Fruit fly (Drosophila melanogaster): Measurements from ENCODE around the gene B9d2.

The B9d2 gene

dm6 chr2L:6078757-6079351 is 51.6 kb downstream of the B9d2 start:
- TF ChIP-seq CG10979 (tag; optimal IDR thresholded peaks at IDR 0.05) (peak; percentile 31), CG2875 (GFP tag; optimal IDR thresholded peaks at IDR 0.05) (peak; percentile 11), CG42726 (GFP tag; IDR thresholded peaks at IDR 0.05; ENCODE audit: partially characterized antibody) (peak; percentile 100), zen (tag; optimal IDR thresholded peaks at IDR 0.05) (peak; percentile 82), wek (GFP tag; optimal IDR thresholded peaks at IDR 0.05) (no peak), amos (GFP tag; IDR thresholded peaks at IDR 0.05; ENCODE audit: partially characterized antibody) (0 out of 2 replicates have a peak, but pooled peaks have one; percentile 20), CG14710 (tag; optimal IDR thresholded peaks at IDR 0.05) (peak; percentile 27), vnd (GFP tag; IDR thresholded peaks at IDR 0.05; ENCODE audit: partially characterized antibody) (no peak), Nf-YB (GFP tag; optimal IDR thresholded peaks at IDR 0.05) (peak; percentile 31), bab2 (GFP tag; optimal IDR thresholded peaks at IDR 0.05) (no peak), Dek (tag; optimal IDR thresholded peaks at IDR 0.05) (no peak), jing (GFP tag; optimal IDR thresholded peaks at IDR 0.05) (no peak), CG8924 (tag; optimal IDR thresholded peaks at IDR 0.05) (peak; percentile 32), CG31441 (GFP tag; IDR thresholded peaks at IDR 0.05) (no peak), TFAM (GFP tag; optimal IDR thresholded peaks at IDR 0.05) (no peak), gcm (GFP tag; optimal IDR thresholded peaks at IDR 0.05) (peak; percentile 94), CG11504 (tag; optimal IDR thresholded peaks at IDR 0.05) (no peak), Kr (GFP tag; optimal IDR thresholded peaks at IDR 0.05) (peak; percentile 78), stwl (tag; optimal IDR thresholded peaks at IDR 0.05) (peak; percentile 64), CG5180 (GFP tag; optimal IDR thresholded peaks at IDR 0.05) (peak; percentile 2), tll (GFP tag; optimal IDR thresholded peaks at IDR 0.05) (peak in 1 of 2 experiments; percentile 98), Vsx1 (GFP tag; optimal IDR thresholded peaks at IDR 0.05) (no peak), dmrt11E (tag; optimal IDR thresholded peaks at IDR 0.05) (no peak), HLHmδ (GFP tag; optimal IDR thresholded peaks at IDR 0.05) (peak; percentile 90), nmo (GFP tag; optimal IDR thresholded peaks at IDR 0.05) (peak; percentile 51), CG7987 (GFP tag; optimal IDR thresholded peaks at IDR 0.05) (peak; percentile 69), rib (GFP tag; IDR thresholded peaks at IDR 0.05) (peak; percentile 92), Fer1 (GFP tag; optimal IDR thresholded peaks at IDR 0.05) (no peak), grau (tag; optimal IDR thresholded peaks at IDR 0.05) (no peak), fru (optimal IDR thresholded peaks at IDR 0.05) (peak; percentile 27), CG11723 (GFP tag; optimal IDR thresholded peaks at IDR 0.05) (peak; percentile 20), Med (GFP tag) (peak; percentile 77), CG33557 (GFP tag; optimal IDR thresholded peaks at IDR 0.05) (peak; percentile 48), hkb (optimal IDR thresholded peaks at IDR 0.05) (no peak), hkb (GFP tag; IDR thresholded peaks at IDR 0.05) (no peak), insv (GFP tag; optimal IDR thresholded peaks at IDR 0.05) (peak in 1 of 2 experiments; percentile 74), fd64A (GFP tag; optimal IDR thresholded peaks at IDR 0.05) (peak; percentile 38), Lpt (GFP tag; optimal IDR thresholded peaks at IDR 0.05) (peak; percentile 92), CG1602 (GFP tag; optimal IDR thresholded peaks at IDR 0.05) (no peak), CG7839 (tag; optimal IDR thresholded peaks at IDR 0.05) (no peak), CG31388 (GFP tag; optimal IDR thresholded peaks at IDR 0.05) (no peak), CG6654 (GFP tag; optimal IDR thresholded peaks at IDR 0.05) (no peak), CG15479 (GFP tag; optimal IDR thresholded peaks at IDR 0.05) (peak; percentile 100), cato (GFP tag; optimal IDR thresholded peaks at IDR 0.05; ENCODE audit: borderline replicate concordance) (no peak), aop (GFP tag; IDR thresholded peaks at IDR 0.05) (peak; percentile 86), sens (GFP tag) (peak; percentile 78), CG2712 (tag; optimal IDR thresholded peaks at IDR 0.05) (peak; percentile 17), CG3163 (GFP tag; optimal IDR thresholded peaks at IDR 0.05) (peak; percentile 3), CHES-1-like (GFP tag; optimal IDR thresholded peaks at IDR 0.05) (no peak)

All from whole organism, embryonic.